Worm (Caenorhabditis elegans): Measurements from ENCODE around the gene cey-4.

DNA sequence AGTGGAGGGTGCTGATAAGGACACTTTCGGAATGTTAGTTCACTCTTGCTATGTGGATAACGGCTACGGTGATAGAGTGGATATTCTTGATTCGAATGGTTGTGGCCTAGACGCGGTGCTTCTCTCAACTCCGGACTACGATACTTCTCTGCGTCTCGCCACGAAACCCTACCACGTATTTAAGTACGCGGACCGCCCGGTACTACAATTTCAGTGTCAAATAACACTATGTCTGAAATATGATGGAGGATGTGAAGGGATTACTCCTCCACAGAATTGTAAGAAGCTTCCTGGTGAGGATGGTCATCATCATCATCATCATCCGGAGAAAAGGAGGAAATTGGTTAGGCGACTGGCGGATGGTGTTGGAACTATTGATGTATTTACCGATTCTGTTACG lies 46.5 kb upstream of the cey-4 start:
- TF ChIP-seq sea-2 (GFP tag; optimal IDR thresholded peaks at IDR 0.05): no peak
- TF ChIP-seq ama-1 (optimal IDR thresholded peaks at IDR 0.05): no peak
